Fruit fly (Drosophila melanogaster) whole organism, adult: Measurements from ENCODE around the gene Gpdh1.

ENCODE experiments used
- Hr96 ChIP-seq: fragments of 200-800 bp; sonication (Bioruptor generic); optimal IDR thresholded peaks from 2 replicates; lab custom pipeline; 2016; ENCODE audit warnings: missing biosample characterization, missing genetic modification characterization
- pad ChIP-seq: fragments of 200-800 bp; sonication (Bioruptor generic); optimal IDR thresholded peaks from 3 replicates; lab custom pipeline; 2017; ENCODE audit warnings: missing biosample characterization, missing genetic modification characterization, mild to moderate bottlenecking, moderate library complexity, missing genetic modification reagents
- toe ChIP-seq: fragments of 200-800 bp; sonication (Bioruptor generic); optimal IDR thresholded peaks from 2 replicates; lab custom pipeline; 2016; ENCODE audit warnings: missing biosample characterization, missing genetic modification characterization

DNA sequence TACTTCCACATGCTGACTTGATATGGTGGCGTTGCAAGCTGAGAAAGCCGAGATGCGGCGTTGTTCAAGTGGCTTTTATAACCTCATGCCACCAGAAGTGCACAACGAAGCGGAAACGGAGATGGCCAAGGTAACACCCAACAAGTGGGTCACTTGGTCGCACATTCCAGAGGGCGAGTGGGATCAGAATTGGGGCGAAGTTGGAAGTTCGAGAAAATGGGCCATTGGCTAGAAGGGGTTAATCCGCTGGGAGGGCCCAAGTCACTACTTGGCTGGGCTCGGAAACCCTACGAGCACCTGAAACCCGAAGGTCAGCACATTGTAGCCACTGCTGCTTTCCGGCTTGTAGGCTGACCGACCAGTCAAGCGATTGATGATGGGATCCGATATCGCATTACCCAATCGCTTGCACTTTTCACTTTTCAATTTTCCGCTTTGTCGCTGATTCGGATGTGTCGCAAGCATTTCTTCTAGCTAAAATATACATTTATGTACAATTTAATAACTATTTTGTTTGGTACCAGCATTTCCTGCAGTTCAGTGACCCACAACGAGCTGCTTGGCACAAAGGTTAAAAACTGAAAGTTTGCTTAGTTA, 15.2 kb downstream of the Gpdh1 start, which contains the start of gene Vm26Ac:
- TF ChIP-seq Hr96 (GFP tag; lab: Kevin White, UChicago) (no peak), toe (GFP tag; lab: Kevin White, UChicago) (no peak), pad (GFP tag; lab: Kevin White, UChicago) (no peak)
